Fruit fly (Drosophila melanogaster): ENCODE data around the gene CG34433.

CG34433 gene

DNA sequence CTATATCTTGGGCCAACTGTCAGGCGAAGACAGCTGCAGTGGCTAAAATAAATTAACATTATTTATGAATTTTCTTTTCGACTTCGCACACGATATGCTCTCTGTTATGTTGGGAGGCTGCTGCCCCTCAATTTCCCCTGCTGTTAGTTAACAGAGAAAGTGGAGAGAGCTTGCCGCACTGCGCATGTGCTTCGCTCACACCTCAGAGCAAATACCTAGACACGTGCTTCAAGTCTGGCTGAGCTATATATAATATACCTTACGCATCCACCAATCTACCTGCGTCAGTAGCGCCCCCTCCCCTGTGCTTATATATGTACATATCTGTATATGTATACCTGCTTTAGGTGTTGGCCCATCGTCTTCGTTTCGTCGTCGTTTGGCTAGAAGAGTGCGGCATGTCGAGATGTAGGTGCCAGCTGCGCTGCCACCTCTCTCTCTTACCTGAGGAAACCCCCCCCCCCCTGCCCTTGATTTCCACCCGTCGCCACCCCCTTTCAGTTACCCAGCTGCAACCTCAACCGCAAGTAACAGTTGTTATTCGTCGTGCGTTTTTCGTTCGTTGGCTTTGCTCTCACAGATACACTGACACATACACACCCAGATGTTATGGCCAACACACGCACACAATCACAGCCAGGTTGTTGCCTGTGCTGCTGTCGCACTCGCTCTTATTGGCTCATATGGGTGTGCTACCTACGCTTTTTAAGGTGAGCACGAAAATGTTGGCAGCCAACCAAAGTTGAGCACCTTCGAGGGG is 33.5 kb upstream of the CG34433 start (continued):
- no peak for TF ChIP-seq CG4730 (GFP tag; IDR thresholded peaks at IDR 0.05)
- no peak for TF ChIP-seq CG17612 (GFP tag; IDR thresholded peaks at IDR 0.05)
- peak; percentile 66 for TF ChIP-seq CG10321 (GFP tag; IDR thresholded peaks at IDR 0.05)
- TF ChIP-seq pros (GFP tag; optimal IDR thresholded peaks at IDR 0.05): no peak

dm6 chr3R:30617457-30617856 is 32.3 kb upstream of the CG34433 start:
- TF ChIP-seq Trl (optimal IDR thresholded peaks at IDR 0.05) (peak in 1 of 2 experiments; percentile 56), Trl (GFP tag; optimal IDR thresholded peaks at IDR 0.05) (no peak), Deaf1 (tag; optimal IDR thresholded peaks at IDR 0.05) (peak; percentile 15), Nf-YB (GFP tag; optimal IDR thresholded peaks at IDR 0.05) (peak; percentile 83), gcm2 (GFP tag; optimal IDR thresholded peaks at IDR 0.05) (no peak), CG4730 (GFP tag; IDR thresholded peaks at IDR 0.05) (no peak), CG10321 (GFP tag; IDR thresholded peaks at IDR 0.05) (0 out of 2 replicates have a peak, but pooled peaks have one; percentile 22), Nf-YC (tag; optimal IDR thresholded peaks at IDR 0.05) (peak; percentile 89), hth (optimal IDR thresholded peaks at IDR 0.05) (no peak), Fer1 (GFP tag; optimal IDR thresholded peaks at IDR 0.05) (no peak), phol (tag; optimal IDR thresholded peaks at IDR 0.05) (no peak)

- no peak for TF ChIP-seq CG17802 (tag; optimal IDR thresholded peaks at IDR 0.05)
Observed at dm6 chr3R:30621806-30622205, 28.0 kb upstream of the CG34433 start, which contains the start of gene CG44954. TSS of gene CG44954 (minus strand) at chr3R:30621906.

DNA sequence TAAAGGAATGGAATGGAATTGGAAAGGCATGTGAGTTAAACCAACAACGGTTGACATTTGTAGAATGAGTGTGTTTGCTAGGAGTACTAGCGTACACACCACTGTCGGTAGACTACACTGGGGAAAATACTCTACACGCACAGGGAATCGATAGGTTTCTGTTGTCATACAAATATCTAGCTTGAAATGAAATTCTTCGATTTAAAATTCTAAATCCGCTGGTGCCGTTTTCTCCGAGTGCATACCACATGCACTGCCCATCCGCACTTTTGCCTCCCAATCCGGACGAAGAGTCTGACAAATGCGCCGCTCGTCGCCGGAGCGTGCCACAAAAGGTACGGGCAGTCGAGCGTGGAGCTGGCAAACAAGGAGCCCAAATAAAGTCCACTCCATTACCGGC is 20.8 kb upstream of the CG34433 start, which contains the start of gene CG2267:
TSS of gene CG2267 (minus strand) at position 101 of the 400 bp plus-strand sequence.
- no peak for TF ChIP-seq Deaf1 (tag; optimal IDR thresholded peaks at IDR 0.05)
- no peak for TF ChIP-seq CG33213 (GFP tag; optimal IDR thresholded peaks at IDR 0.05)
- TF ChIP-seq Oaz (GFP tag; IDR thresholded peaks at IDR 0.05): no peak
- no peak for TF ChIP-seq CG7963 (GFP tag; IDR thresholded peaks at IDR 0.05; ENCODE audit: partially characterized antibody)
- no peak for TF ChIP-seq CG6175 (GFP tag; IDR thresholded peaks at IDR 0.05)
- TF ChIP-seq CG42726 (GFP tag; IDR thresholded peaks at IDR 0.05; ENCODE audit: partially characterized antibody): no peak
- TF ChIP-seq CG4730 (GFP tag; IDR thresholded peaks at IDR 0.05): no peak
- no peak for TF ChIP-seq mld (GFP tag; IDR thresholded peaks at IDR 0.05; ENCODE audit: partially characterized antibody)
- TF ChIP-seq CG6654 (GFP tag; optimal IDR thresholded peaks at IDR 0.05): no peak
- TF ChIP-seq CG1024 (GFP tag; IDR thresholded peaks at IDR 0.05): no peak
- TF ChIP-seq Dip3 (GFP tag; optimal IDR thresholded peaks at IDR 0.05): no peak
- TF ChIP-seq CG12391 (tag; optimal IDR thresholded peaks at IDR 0.05): no peak
- no peak for TF ChIP-seq Xrp1 (GFP tag; IDR thresholded peaks at IDR 0.05)
- TF ChIP-seq CG3281 (GFP tag; optimal IDR thresholded peaks at IDR 0.05): no peak
- TF ChIP-seq az2 (GFP tag; optimal IDR thresholded peaks at IDR 0.05): no peak
- no peak for TF ChIP-seq repo (GFP tag; optimal IDR thresholded peaks at IDR 0.05)
- TF ChIP-seq NC2β (GFP tag; optimal IDR thresholded peaks at IDR 0.05): no peak
- TF ChIP-seq CG11696 (GFP tag; IDR thresholded peaks at IDR 0.05): no peak
- no peak for TF ChIP-seq z (GFP tag; IDR thresholded peaks at IDR 0.05)

DNA sequence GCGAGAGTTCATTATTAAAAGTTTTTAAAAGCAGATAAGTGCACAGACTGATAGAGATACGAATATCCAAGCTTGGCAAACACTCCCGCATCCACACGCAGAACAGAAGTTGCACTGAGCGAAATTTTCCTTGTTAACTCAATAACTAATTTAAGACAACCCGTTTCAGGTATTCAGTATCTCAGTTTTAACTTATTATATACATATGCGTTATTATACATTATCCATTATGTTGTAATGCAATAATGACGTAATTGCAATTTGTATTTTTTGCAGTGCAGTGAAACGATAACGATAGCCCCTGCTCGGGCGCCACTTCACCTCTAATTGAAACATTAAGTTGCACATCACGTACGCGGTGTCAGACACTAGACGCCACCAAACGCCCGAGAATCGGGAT is 6.5 kb upstream of the CG34433 start:
- TF ChIP-seq danr (GFP tag; IDR thresholded peaks at IDR 0.05): no peak
- TF ChIP-seq CG2889 (GFP tag; IDR thresholded peaks at IDR 0.05): 0 out of 3 replicates have a peak, but pooled peaks have one; percentile 19
- no peak for TF ChIP-seq nerfin-2 (GFP tag; IDR thresholded peaks at IDR 0.05; ENCODE audit: partially characterized antibody)
- peak; percentile 47 for TF ChIP-seq CG7839 (tag; optimal IDR thresholded peaks at IDR 0.05)
- peak; percentile 66 for TF ChIP-seq CG18599 (GFP tag; optimal IDR thresholded peaks at IDR 0.05)
- TF ChIP-seq sens (GFP tag): peak; percentile 77
- TF ChIP-seq CG4820 (GFP tag; optimal IDR thresholded peaks at IDR 0.05): peak; percentile 14
- 0 out of 2 replicates have a peak, but pooled peaks have one; percentile 8 for TF ChIP-seq CG17612 (GFP tag; IDR thresholded peaks at IDR 0.05)
- peak; percentile 39; the same call in 1 of the 2 replicates for TF ChIP-seq CG6689 (GFP tag; IDR thresholded peaks at IDR 0.05)
- 0 out of 3 replicates have a peak, but pooled peaks have one; percentile 20 for TF ChIP-seq zfh1 (GFP tag; IDR thresholded peaks at IDR 0.05)
- 0 out of 2 replicates have a peak, but pooled peaks have one; percentile 7 for TF ChIP-seq CG31224 (GFP tag; IDR thresholded peaks at IDR 0.05)
- TF ChIP-seq CG18262 (tag; optimal IDR thresholded peaks at IDR 0.05): no peak
- no peak; the same call in 2 of the 3 replicates for TF ChIP-seq B-H1 (GFP tag; IDR thresholded peaks at IDR 0.05)
- peak; percentile 23; the same call in 1 of the 2 replicates for TF ChIP-seq sisA (GFP tag; IDR thresholded peaks at IDR 0.05)
- TF ChIP-seq NC2α (GFP tag; optimal IDR thresholded peaks at IDR 0.05): no peak
